Fruit fly (Drosophila melanogaster) whole organism, embryonic: ENCODE data around the gene CG5828.

ENCODE experiments used
- Awh ChIP-seq: fragments of 200-800 bp; sonication (Bioruptor generic); IDR thresholded peaks from 2 replicates; pipeline ENCODE4, ENCODE4 v1.3.6; 2022; ENCODE audit warnings: missing biosample characterization, missing genetic modification characterization
- Blimp-1 ChIP-seq: fragments of 200-800 bp; sonication (Bioruptor generic); optimal IDR thresholded peaks from 3 replicates; lab custom pipeline; 2018; ENCODE audit warnings: missing biosample characterization, missing genetic modification characterization, mild to moderate bottlenecking, moderate library complexity, missing genetic modification reagents
- CG10979 ChIP-seq: fragments of 200-800 bp; sonication (Bioruptor generic); optimal IDR thresholded peaks from 2 replicates; lab custom pipeline; 2018; ENCODE audit warnings: missing biosample characterization, mild to moderate bottlenecking, missing genetic modification characterization, moderate library complexity
- CG11247 ChIP-seq: fragments of 200-800 bp; sonication (Bioruptor generic); IDR thresholded peaks from 2 replicates; pipeline ENCODE4 v1.3.6; 2022; ENCODE audit warnings: missing biosample characterization, missing genetic modification characterization
- CG11398 ChIP-seq: fragments of 200-800 bp; sonication (Bioruptor generic); optimal IDR thresholded peaks from 2 replicates; lab custom pipeline; 2016; ENCODE audit warnings: missing biosample characterization, missing genetic modification characterization
- CG13123 ChIP-seq: fragments of 200-800 bp; sonication (Bioruptor generic); optimal IDR thresholded peaks from 2 replicates; lab custom pipeline; 2016; ENCODE audit warnings: missing biosample characterization, missing genetic modification characterization
- CG14860 ChIP-seq: fragments of 200-800 bp; sonication (Bioruptor generic); IDR thresholded peaks from 3 replicates; pipeline ENCODE4 v1.3.6; 2022; ENCODE audit warnings: missing biosample characterization, missing genetic modification characterization; ENCODE audit not compliant: partially characterized antibody
- CG14965 ChIP-seq: fragments of 200-800 bp; sonication (Bioruptor generic); optimal IDR thresholded peaks from 2 replicates; lab custom pipeline; 2016; ENCODE audit warnings: missing biosample characterization, missing genetic modification characterization, borderline replicate concordance
- CG1529 ChIP-seq: fragments of 200-800 bp; sonication (Bioruptor generic); optimal IDR thresholded peaks from 3 replicates; lab custom pipeline; 2018; ENCODE audit warnings: missing biosample characterization, missing genetic modification characterization
- CG17361 ChIP-seq: fragments of 200-800 bp; sonication (Bioruptor generic); IDR thresholded peaks from 3 replicates; pipeline ENCODE4 v1.3.6; 2022; ENCODE audit warnings: missing biosample characterization, missing genetic modification characterization
- CG2129 ChIP-seq: fragments of 200-800 bp; sonication (Bioruptor generic); IDR thresholded peaks from 2 replicates; pipeline ENCODE4 v1.3.6; 2022; ENCODE audit warnings: missing biosample characterization, missing genetic modification characterization; ENCODE audit not compliant: partially characterized antibody
- CG3065 ChIP-seq: fragments of 200-800 bp; sonication (Bioruptor generic); optimal IDR thresholded peaks from 2 replicates; lab custom pipeline; 2016; ENCODE audit warnings: missing biosample characterization, missing genetic modification characterization
- CG3163 ChIP-seq: fragments of 200-800 bp; sonication (Bioruptor generic); optimal IDR thresholded peaks from 3 replicates; lab custom pipeline; 2016; ENCODE audit warnings: missing biosample characterization, missing genetic modification characterization
- CG3995 ChIP-seq: fragments of 200-800 bp; sonication (Bioruptor generic); optimal IDR thresholded peaks from 3 replicates; lab custom pipeline; 2016; ENCODE audit warnings: missing biosample characterization, missing genetic modification characterization
- CG4820 ChIP-seq: fragments of 200-800 bp; sonication (Bioruptor generic); optimal IDR thresholded peaks from 3 replicates; lab custom pipeline; 2016; ENCODE audit warnings: missing biosample characterization, missing genetic modification characterization
- CG6272 ChIP-seq: fragments of 200-800 bp; sonication (Bioruptor generic); IDR thresholded peaks from 2 replicates; pipeline ENCODE4 v1.3.6; 2022; ENCODE audit warnings: missing biosample characterization, missing genetic modification characterization
- CG6791 ChIP-seq: fragments of 200-800 bp; sonication (Bioruptor generic); IDR thresholded peaks from 3 replicates; pipeline ENCODE4 v1.3.6; 2022; ENCODE audit warnings: missing biosample characterization, missing genetic modification characterization; ENCODE audit not compliant: partially characterized antibody
- CG8281 ChIP-seq: fragments of 200-800 bp; sonication (Bioruptor generic); optimal IDR thresholded peaks from 2 replicates; lab custom pipeline; 2018; ENCODE audit warnings: missing biosample characterization, mild to moderate bottlenecking, missing genetic modification characterization, moderate library complexity
- CG8388 ChIP-seq: fragments of 200-800 bp; sonication (Bioruptor generic); optimal IDR thresholded peaks from 2 replicates; lab custom pipeline; 2019; ENCODE audit warnings: missing biosample characterization, mild to moderate bottlenecking, missing genetic modification characterization, moderate library complexity
- CG9437 ChIP-seq: fragments of 200-800 bp; sonication (Bioruptor generic); optimal IDR thresholded peaks from 2 replicates; lab custom pipeline; 2018; ENCODE audit warnings: missing biosample characterization, mild to moderate bottlenecking, missing genetic modification characterization
- CG9932 ChIP-seq: fragments of 200-800 bp; sonication (Bioruptor generic); IDR thresholded peaks from 2 replicates; pipeline ENCODE4 v1.3.6; 2022; ENCODE audit warnings: missing biosample characterization, missing genetic modification characterization
- Camta ChIP-seq: fragments of 200-800 bp; sonication (Bioruptor generic); optimal IDR thresholded peaks from 2 replicates; lab custom pipeline; 2016; ENCODE audit warnings: missing biosample characterization, missing genetic modification characterization
- Dfd ChIP-seq, 2 experiments: fragments of >200 bp; optimal IDR thresholded peaks; 2 replicates each; lab custom pipeline; 2017; ENCODE audit warnings: missing biosample characterization in 2 of 2, missing genetic modification characterization in 2 of 2
- Dip2 ChIP-seq: fragments of 200-800 bp; sonication (Bioruptor generic); IDR thresholded peaks from 2 replicates; pipeline ENCODE4 v1.3.6; 2022; ENCODE audit warnings: missing biosample characterization, missing genetic modification characterization
- HLH54F ChIP-seq: fragments of 200-800 bp; sonication (Bioruptor generic); optimal IDR thresholded peaks from 3 replicates; lab custom pipeline; 2016; ENCODE audit warnings: missing biosample characterization, missing genetic modification characterization
- Hr3 ChIP-seq: fragments of 200-800 bp; sonication (Bioruptor generic); optimal IDR thresholded peaks from 3 replicates; lab custom pipeline; 2016; ENCODE audit warnings: missing biosample characterization, missing genetic modification characterization
- Jarid2 ChIP-seq: fragments of 200-800 bp; sonication (Bioruptor generic); optimal IDR thresholded peaks from 3 replicates; lab custom pipeline; 2017; ENCODE audit warnings: mild to moderate bottlenecking, missing biosample characterization, missing genetic modification reagents, missing genetic modification characterization
- Myb ChIP-seq: fragments of 200-800 bp; sonication (Bioruptor generic); optimal IDR thresholded peaks from 2 replicates; lab custom pipeline; 2016; ENCODE audit warnings: missing biosample characterization, missing genetic modification characterization
- Ravus ChIP-seq: fragments of 200-800 bp; sonication (Bioruptor generic); IDR thresholded peaks from 2 replicates; pipeline ENCODE4 v1.3.6; 2022; ENCODE audit warnings: missing biosample characterization, missing genetic modification characterization
- Sox100B ChIP-seq: fragments of 200-800 bp; sonication (Bioruptor generic); optimal IDR thresholded peaks from 3 replicates; lab custom pipeline; 2018; ENCODE audit warnings: missing biosample characterization, mild to moderate bottlenecking, missing genetic modification characterization
- Ssrp ChIP-seq: fragments of 200-800 bp; sonication (Bioruptor generic); optimal IDR thresholded peaks from 2 replicates; lab custom pipeline; 2018; ENCODE audit warnings: missing biosample characterization, mild to moderate bottlenecking, missing genetic modification characterization, moderate library complexity
- Tbp ChIP-seq: fragments of >200 bp; optimal IDR thresholded peaks from 2 replicates; lab custom pipeline; 2018; ENCODE audit warnings: missing biosample characterization, missing genetic modification characterization
- cas ChIP-seq: fragments of 200-800 bp; sonication (Bioruptor generic); IDR thresholded peaks from 2 replicates; pipeline ENCODE4 v1.3.6; 2022; ENCODE audit warnings: missing biosample characterization, missing genetic modification characterization
- ci ChIP-seq: fragments of 200-800 bp; sonication (Bioruptor generic); IDR thresholded peaks from 3 replicates; pipeline ENCODE4 v1.3.6; 2022; ENCODE audit warnings: missing biosample characterization, missing genetic modification characterization
- danr ChIP-seq: fragments of 200-800 bp; sonication (Bioruptor generic); IDR thresholded peaks from 2 replicates; pipeline ENCODE4 v1.3.6; 2022; ENCODE audit warnings: missing biosample characterization, missing genetic modification characterization
- dm ChIP-seq: fragments of 200-800 bp; sonication (Bioruptor generic); optimal IDR thresholded peaks from 3 replicates; lab custom pipeline; 2016; ENCODE audit warnings: missing biosample characterization, missing genetic modification characterization
- dmrt11E ChIP-seq: fragments of 200-800 bp; sonication (Bioruptor generic); optimal IDR thresholded peaks from 3 replicates; lab custom pipeline; 2018; ENCODE audit warnings: missing biosample characterization, mild to moderate bottlenecking, missing genetic modification characterization, moderate library complexity
- dmrt99B ChIP-seq: fragments of 200-800 bp; sonication (Bioruptor generic); optimal IDR thresholded peaks from 2 replicates; lab custom pipeline; 2018; ENCODE audit warnings: missing biosample characterization, mild to moderate bottlenecking, missing genetic modification characterization, moderate library complexity
- en ChIP-seq: fragments of 200-800 bp; sonication (Bioruptor generic); optimal IDR thresholded peaks from 2 replicates; lab custom pipeline; 2016; ENCODE audit warnings: missing biosample characterization, missing genetic modification characterization
- ewg ChIP-seq: fragments of 200-800 bp; sonication (Bioruptor generic); optimal IDR thresholded peaks from 3 replicates; lab custom pipeline; 2017; ENCODE audit warnings: mild to moderate bottlenecking, missing biosample characterization, missing genetic modification reagents, missing genetic modification characterization
- fd3F ChIP-seq: fragments of 200-800 bp; sonication (Bioruptor generic); optimal IDR thresholded peaks from 2 replicates; lab custom pipeline; 2018; ENCODE audit warnings: missing biosample characterization, mild to moderate bottlenecking, missing genetic modification characterization, moderate library complexity
- grn ChIP-seq: fragments of 200-800 bp; sonication (Bioruptor generic); optimal IDR thresholded peaks from 3 replicates; lab custom pipeline; 2017; ENCODE audit warnings: missing biosample characterization, missing genetic modification characterization
- lab ChIP-seq: fragments of 200-800 bp; sonication (Bioruptor generic); optimal IDR thresholded peaks from 3 replicates; lab custom pipeline; 2017; ENCODE audit warnings: missing biosample characterization, missing genetic modification characterization, mild to moderate bottlenecking, moderate library complexity, missing genetic modification reagents
- lbe ChIP-seq: fragments of 200-800 bp; sonication (Bioruptor generic); optimal IDR thresholded peaks from 2 replicates; lab custom pipeline; 2016; ENCODE audit warnings: missing biosample characterization, mild to moderate bottlenecking, missing genetic modification characterization
- pb ChIP-seq: fragments of 200-800 bp; sonication (Bioruptor generic); optimal IDR thresholded peaks from 3 replicates; lab custom pipeline; 2016; ENCODE audit warnings: missing biosample characterization, missing genetic modification characterization
- pho ChIP-seq: fragments of 200-800 bp; sonication (Bioruptor generic); optimal IDR thresholded peaks from 2 replicates; lab custom pipeline; 2016; ENCODE audit warnings: missing biosample characterization, missing genetic modification characterization
- pzg ChIP-seq: fragments of 200-800 bp; sonication (Bioruptor generic); optimal IDR thresholded peaks from 3 replicates; lab custom pipeline; 2018; ENCODE audit warnings: missing biosample characterization, mild to moderate bottlenecking, missing genetic modification characterization, moderate library complexity
- slou ChIP-seq: fragments of 200-800 bp; sonication (Bioruptor generic); optimal IDR thresholded peaks from 3 replicates; lab custom pipeline; 2016; ENCODE audit warnings: missing biosample characterization, missing genetic modification characterization
- sqz ChIP-seq: fragments of 200-800 bp; sonication (Bioruptor generic); optimal IDR thresholded peaks from 3 replicates; lab custom pipeline; 2018; ENCODE audit warnings: missing biosample characterization, mild to moderate bottlenecking, missing genetic modification characterization
- tna ChIP-seq: fragments of 200-800 bp; sonication (Bioruptor generic); IDR thresholded peaks from 2 replicates; pipeline ENCODE4 v1.3.6; 2022; ENCODE audit warnings: missing biosample characterization, missing genetic modification characterization; ENCODE audit not compliant: partially characterized antibody

The CG5828 gene

DNA sequence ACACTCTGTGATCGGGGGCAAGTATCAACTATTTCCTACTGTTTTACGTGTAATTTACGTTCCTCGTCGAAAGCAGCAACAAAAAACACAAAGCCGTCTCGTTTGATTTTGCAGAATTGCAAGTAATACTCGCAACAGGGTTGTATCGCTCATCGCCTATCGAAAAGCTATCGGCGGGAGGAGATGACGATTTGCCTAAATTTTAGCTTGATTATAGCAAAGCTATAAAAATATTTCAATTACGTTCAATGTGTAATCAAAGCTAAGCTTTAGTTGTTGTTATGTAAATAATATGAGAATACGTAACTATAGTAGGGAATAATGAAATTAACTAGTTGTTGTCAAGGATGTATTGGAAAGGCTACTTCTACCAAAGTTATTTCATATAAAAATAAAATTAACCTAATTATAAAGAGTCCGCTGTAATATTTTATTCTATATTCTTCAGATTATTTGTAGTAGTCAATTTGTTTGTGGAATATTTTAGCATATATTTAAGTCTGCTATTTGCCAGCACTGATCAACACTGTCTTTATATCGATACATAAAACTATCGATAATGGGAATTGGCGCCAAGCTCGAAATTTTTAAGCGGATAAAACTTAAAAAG is 34.0 kb upstream of the CG5828 start, which contains the start of gene Rpn11 (continued):
- TF ChIP-seq slou (GFP tag; lab: Kevin White, UChicago) (peak; percentile 49), Awh (GFP tag; lab: Robert Waterston, UW) (no peak), CG9932 (GFP tag; lab: Robert Waterston, UW) (peak; percentile 63), CG14965 (GFP tag; lab: Kevin White, UChicago) (no peak), ci (GFP tag; lab: Robert Waterston, UW) (0 out of 3 replicates have a peak, but pooled peaks have one; percentile 9), lab (GFP tag; lab: Kevin White, UChicago) (peak; percentile 62), Ssrp (tag; lab: Kevin White, UChicago) (peak; percentile 69), lbe (GFP tag; lab: Kevin White, UChicago) (no peak), pb (GFP tag; lab: Kevin White, UChicago) (no peak), Sox100B (GFP tag; lab: Kevin White, UChicago) (peak; percentile 69), CG8281 (tag; lab: Kevin White, UChicago) (no peak), HLH54F (GFP tag; lab: Kevin White, UChicago) (peak; percentile 32), pho (GFP tag; lab: Kevin White, UChicago) (no peak), en (GFP tag; lab: Kevin White, UChicago) (no peak), cas (GFP tag; lab: Robert Waterston, UW) (no peak), CG3065 (no peak), CG2129 (GFP tag; lab: Robert Waterston, UW) (0 out of 2 replicates have a peak, but pooled peaks have one; percentile 38), ewg (GFP tag; lab: Kevin White, UChicago) (peak; percentile 18), CG17361 (peak; percentile 86), CG3163 (GFP tag; lab: Kevin White, UChicago) (no peak), Tbp (GFP tag; lab: Kevin White, UChicago) (no peak), CG1529 (GFP tag; lab: Kevin White, UChicago) (peak; percentile 22), Hr3 (peak; percentile 74), dm (no peak), CG14860 (GFP tag; lab: Robert Waterston, UW) (0 out of 3 replicates have a peak, but pooled peaks have one; percentile 32), danr (GFP tag; lab: Robert Waterston, UW) (no peak), CG3995 (peak; percentile 39), CG6272 (GFP tag; lab: Robert Waterston, UW) (0 out of 2 replicates have a peak, but pooled peaks have one; percentile 12), CG11247 (GFP tag; lab: Robert Waterston, UW) (no peak), Dip2 (GFP tag; lab: Robert Waterston, UW) (no peak), Jarid2 (GFP tag; lab: Kevin White, UChicago) (no peak), fd3F (peak; percentile 45), Dfd (GFP tag; optimal IDR thresholded peaks at IDR 0.05; lab: Kevin White, UChicago) (no peak), CG11398 (peak; percentile 15), pzg (GFP tag; lab: Kevin White, UChicago) (peak; percentile 50), CG4820 (peak; percentile 52), Blimp-1 (GFP tag; lab: Kevin White, UChicago) (peak; percentile 56), tna (GFP tag; lab: Robert Waterston, UW) (no peak), sqz (GFP tag; lab: Kevin White, UChicago) (no peak), Myb (GFP tag; lab: Kevin White, UChicago) (no peak), CG8388 (peak; percentile 65), CG6791 (GFP tag; lab: Robert Waterston, UW) (no peak), grn (no peak), CG13123 (GFP tag; lab: Kevin White, UChicago) (no peak), CG10979 (tag; lab: Kevin White, UChicago) (peak; percentile 49), Camta (no peak), dmrt99B (tag; lab: Kevin White, UChicago) (peak; percentile 68), Ravus (no peak), dmrt11E (tag; lab: Kevin White, UChicago) (peak; percentile 70), CG9437 (peak; percentile 55)
